Fruit fly (Drosophila melanogaster): ENCODE results near the gene CG14810.

Gene CG14810

DNA sequence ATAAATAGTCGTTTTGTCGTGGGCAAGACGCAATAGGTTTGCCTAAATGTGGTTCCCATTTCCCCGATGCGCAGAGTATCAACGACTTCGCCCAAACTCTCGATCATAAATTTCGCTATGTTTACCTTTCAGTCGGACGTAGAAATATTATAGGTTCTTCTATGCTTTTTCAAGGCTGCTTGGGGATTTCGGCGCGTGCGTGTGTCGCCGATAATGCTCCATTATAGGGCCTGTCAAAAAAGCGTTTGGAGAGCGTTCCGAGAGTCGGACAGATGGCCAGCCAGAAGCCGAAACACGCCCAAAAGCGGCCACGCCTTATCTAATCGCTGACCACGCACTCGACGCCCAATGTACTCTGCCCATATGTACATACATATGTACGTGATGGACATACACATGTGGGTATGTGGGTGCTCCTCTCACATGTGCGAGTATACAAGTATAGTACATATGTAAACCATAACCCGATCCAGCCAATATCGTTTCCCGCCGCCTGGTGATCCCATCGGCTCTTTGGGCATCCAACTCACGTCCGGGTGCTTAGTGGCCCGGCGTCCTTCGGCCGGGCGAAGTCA is 28.6 kb upstream of the CG14810 start:
- TF ChIP-seq ham (GFP tag; IDR thresholded peaks at IDR 0.05) (no peak), CG6683 (GFP tag; optimal IDR thresholded peaks at IDR 0.05) (no peak), wor (GFP tag; IDR thresholded peaks at IDR 0.05) (no peak), CG32532 (GFP tag; IDR thresholded peaks at IDR 0.05) (peak; percentile 30; the same call in 1 of the 2 replicates), Hr78 (GFP tag; optimal IDR thresholded peaks at IDR 0.05) (no peak), Hsf (GFP tag; optimal IDR thresholded peaks at IDR 0.05) (no peak), fd102C (GFP tag; optimal IDR thresholded peaks at IDR 0.05) (no peak), Dp (GFP tag; optimal IDR thresholded peaks at IDR 0.05) (no peak), CG2889 (GFP tag; IDR thresholded peaks at IDR 0.05) (no peak), H15 (GFP tag; IDR thresholded peaks at IDR 0.05) (no peak), CG32772 (GFP tag; IDR thresholded peaks at IDR 0.05) (no peak), CG34224 (GFP tag; IDR thresholded peaks at IDR 0.05; ENCODE audit: partially characterized antibody) (no peak), twi (tag; optimal IDR thresholded peaks at IDR 0.05) (peak; percentile 69), CG9609 (GFP tag; optimal IDR thresholded peaks at IDR 0.05) (no peak), CG11723 (GFP tag; optimal IDR thresholded peaks at IDR 0.05) (no peak), NC2β (GFP tag; optimal IDR thresholded peaks at IDR 0.05) (no peak), Rfx (GFP tag; IDR thresholded peaks at IDR 0.05) (no peak), ttk (GFP tag; IDR thresholded peaks at IDR 0.05) (no peak), PHDP (tag; optimal IDR thresholded peaks at IDR 0.05) (no peak), lbe (GFP tag; optimal IDR thresholded peaks at IDR 0.05) (no peak), Hr39 (optimal IDR thresholded peaks at IDR 0.05) (no peak), CG11695 (GFP tag; IDR thresholded peaks at IDR 0.05) (no peak), vnd (GFP tag; IDR thresholded peaks at IDR 0.05; ENCODE audit: partially characterized antibody) (no peak), fd3F (GFP tag; optimal IDR thresholded peaks at IDR 0.05) (no peak), exex (tag; optimal IDR thresholded peaks at IDR 0.05) (peak; percentile 67), Sox100B (GFP tag; optimal IDR thresholded peaks at IDR 0.05) (no peak), cwo (GFP tag; optimal IDR thresholded peaks at IDR 0.05) (peak; percentile 57), cg (GFP tag; optimal IDR thresholded peaks at IDR 0.05) (peak; percentile 12), gsb-n (tag; optimal IDR thresholded peaks at IDR 0.05) (no peak), CG17359 (tag; optimal IDR thresholded peaks at IDR 0.05) (no peak), CG17912 (GFP tag; optimal IDR thresholded peaks at IDR 0.05) (no peak), zf30C (GFP tag; optimal IDR thresholded peaks at IDR 0.05) (no peak), lilli (GFP tag; optimal IDR thresholded peaks at IDR 0.05) (peak; percentile 4), CG2120 (GFP tag; optimal IDR thresholded peaks at IDR 0.05) (peak; percentile 23), BEAF-32 (GFP tag; optimal IDR thresholded peaks at IDR 0.05) (no peak), kni (GFP tag; optimal IDR thresholded peaks at IDR 0.05) (peak; percentile 65), CG7839 (tag; optimal IDR thresholded peaks at IDR 0.05) (no peak), CG18476 (GFP tag; optimal IDR thresholded peaks at IDR 0.05) (no peak), Asciz (GFP tag; optimal IDR thresholded peaks at IDR 0.05) (no peak), CoRest (tag; optimal IDR thresholded peaks at IDR 0.05) (no peak), chinmo (GFP tag; IDR thresholded peaks at IDR 0.05; ENCODE audit: partially characterized antibody) (no peak), abd-A (tag; optimal IDR thresholded peaks at IDR 0.05) (no peak), Optix (GFP tag; IDR thresholded peaks at IDR 0.05) (no peak), prd (optimal IDR thresholded peaks at IDR 0.05) (no peak), prd (GFP tag; IDR thresholded peaks at IDR 0.05) (no peak), CG10543 (GFP tag; optimal IDR thresholded peaks at IDR 0.05) (peak; percentile 60), Nf-YB (GFP tag; optimal IDR thresholded peaks at IDR 0.05) (no peak), btn (GFP tag; optimal IDR thresholded peaks at IDR 0.05) (no peak), D19A (tag; optimal IDR thresholded peaks at IDR 0.05) (peak; percentile 38), cas (GFP tag; IDR thresholded peaks at IDR 0.05) (no peak)

Data from whole organism, embryonic.